Worm (Caenorhabditis elegans) whole organism, young adult: Measurements from ENCODE around the gene C32D5.11.

Source experiments
- B0035.1 ChIP-seq: sonication (generic microtip); optimal IDR thresholded peaks from 2 replicates; lab custom pipeline; 2016; ENCODE audit warnings: missing genetic modification characterization, mild to moderate bottlenecking, missing compliant biosample characterization, missing genotype, missing genetic modification reagents
- dpl-1 ChIP-seq: fragments of 150-350 bp; optimal IDR thresholded peaks from 2 replicates; lab custom pipeline; 2014; ENCODE audit warnings: missing biosample characterization, missing genetic modification reagents, missing genetic modification characterization
- hrde-1 ChIP-seq: sonication (generic microtip); optimal IDR thresholded peaks from 2 replicates; lab custom pipeline; 2016; ENCODE audit warnings: missing genetic modification characterization, mild to moderate bottlenecking, missing compliant biosample characterization, moderate library complexity, missing genotype, missing genetic modification reagents, borderline replicate concordance
- lin-35 ChIP-seq, 3 experiments: fragments of 150-350 bp in 2 of 3; sonication (generic microtip) in 1 of 3; optimal IDR thresholded peaks; 2 replicates each; lab custom pipeline; 2014 to 2018; ENCODE audit warnings: missing biosample characterization in 3 of 3, missing genetic modification characterization in 3 of 3, missing genetic modification reagents in 3 of 3
- tbp1 ChIP-seq: fragments of 200-800 bp; sonication (Bioruptor generic); optimal IDR thresholded peaks from 2 replicates; lab custom pipeline; 2018; ENCODE audit warnings: mild to moderate bottlenecking, missing genetic modification characterization, missing compliant biosample characterization

ce11 chrII:6387937-6388336 is 32.7 kb upstream of the C32D5.11 start, which contains the start of gene F58F12.2:
- TF ChIP-seq tbp1 (GFP tag; lab: Kevin White, UChicago) (no peak), lin-35 (GFP tag; optimal IDR thresholded peaks at IDR 0.05; lab: Kevin White, UChicago) (no peak), B0035.1 (tag; lab: Kevin White, UChicago) (no peak), dpl-1 (GFP tag; lab: Kevin White, UChicago) (no peak), hrde-1 (tag; lab: Kevin White, UChicago) (no peak)
